Worm (Caenorhabditis elegans) whole organism, late embryonic: ENCODE data around the gene irld-9.

Source experiments
- C08G9.2 ChIP-seq: sonication (generic microtip); optimal IDR thresholded peaks from 2 replicates; lab custom pipeline; 2016; ENCODE audit warnings: mild to moderate bottlenecking, missing genetic modification characterization, moderate library complexity, missing compliant biosample characterization
- Y22D7AL.16 ChIP-seq: sonication (generic microtip); optimal IDR thresholded peaks from 2 replicates; lab custom pipeline; 2016; ENCODE audit warnings: missing genetic modification characterization, missing compliant biosample characterization
- elt-2 ChIP-seq: sonication (generic microtip); optimal IDR thresholded peaks from 2 replicates; lab custom pipeline; 2016; ENCODE audit warnings: missing genetic modification reagents, missing genetic modification characterization, missing compliant biosample characterization
- hlh-30 ChIP-seq: sonication (generic microtip); optimal IDR thresholded peaks from 2 replicates; lab custom pipeline; 2017; ENCODE audit warnings: antibody characterized with exemption, missing genetic modification characterization, missing compliant biosample characterization; ENCODE audit not compliant: insufficient read depth

- no peak for TF ChIP-seq hlh-30 (tag; lab: Kevin White, UChicago)
- no peak for TF ChIP-seq C08G9.2 (tag; lab: Kevin White, UChicago)
- TF ChIP-seq Y22D7AL.16: no peak
- TF ChIP-seq elt-2 (tag; lab: Kevin White, UChicago): no peak
Measured at ce11 chrII:1688813-1689212, 49.9 kb downstream of the irld-9 start, which contains the start of the genes fbxb-18 and fbxb-19.
